Worm (Caenorhabditis elegans) whole organism, young adult: ENCODE measurements around the gene F28B4.4.

Experiments used
- let-526 ChIP-seq: fragments of 200-800 bp; sonication (Bioruptor generic); IDR thresholded peaks from 2 replicates; pipeline ENCODE4 v1.3.6; 2022; ENCODE audit warnings: missing genetic modification reagents, missing genetic modification characterization, missing compliant biosample characterization
- unc-130 ChIP-seq: sonication (generic microtip); optimal IDR thresholded peaks from 2 replicates; lab custom pipeline; 2016; ENCODE audit warnings: missing genetic modification reagents, missing genetic modification characterization, missing compliant biosample characterization

ce11 chrX:3250481-3251091 is 41.2 kb upstream of the F28B4.4 start, which contains the start of gene pqn-37:
- TF ChIP-seq let-526 (GFP tag; lab: Robert Waterston, UW): no peak
- no peak for TF ChIP-seq unc-130 (GFP tag; lab: Kevin White, UChicago)
